Fruit fly (Drosophila melanogaster) Kc167 (cell line): ENCODE measurements around the gene g.

Experiments
- h ChIP-seq: fragments of >200 bp; optimal IDR thresholded peaks from 3 replicates; lab custom pipeline; 2018; ENCODE audit warnings: missing external identifiers
- psq ChIP-seq: fragments of >200 bp; optimal IDR thresholded peaks from 2 replicates; lab custom pipeline; 2017; ENCODE audit warnings: missing external identifiers

DNA sequence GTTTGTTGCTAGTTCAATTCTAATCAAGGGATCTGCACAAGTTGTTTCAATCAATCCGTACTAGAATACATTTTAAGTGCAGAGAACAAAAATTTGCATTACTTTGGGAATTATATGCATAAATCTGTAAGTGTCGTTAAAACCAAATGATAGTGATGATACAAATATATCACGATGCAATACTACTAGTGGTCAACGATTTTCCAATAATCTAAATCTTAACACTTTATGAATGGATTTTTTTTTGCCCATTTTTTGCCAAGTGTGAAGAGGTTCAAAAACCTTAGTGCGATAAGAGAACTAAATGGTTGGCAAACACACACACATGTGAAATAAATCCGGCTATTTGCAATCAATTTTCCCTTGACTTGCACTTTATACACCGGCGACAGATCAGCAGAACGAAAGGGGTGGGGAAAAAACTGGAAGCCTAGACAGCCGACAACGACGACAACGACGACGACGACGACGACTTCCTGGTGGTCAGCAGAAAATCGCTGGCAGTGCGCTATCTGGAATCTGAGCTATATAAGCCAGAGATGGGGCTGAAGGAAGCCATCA lies 23.0 kb upstream of the g start, which contains the start of gene Yp3:
- TF ChIP-seq psq (no peak), h (no peak)
